Worm (Caenorhabditis elegans) whole organism, midembryonic: ENCODE data around the gene Y39E4A.1.
A peak's percentile ranks its signal among the peaks of the same experiment; 100 is the strongest.

Experiments used
- T22C8.4 ChIP-seq: fragments of 200-800 bp; sonication (Bioruptor generic); IDR thresholded peaks from 2 replicates; pipeline ENCODE4 v1.3.6; 2022; ENCODE audit warnings: missing genetic modification characterization, missing compliant biosample characterization
- cog-1 ChIP-seq: sonication (generic microtip); optimal IDR thresholded peaks from 2 replicates; lab custom pipeline; 2016; ENCODE audit warnings: missing genetic modification characterization, missing compliant biosample characterization
- flt-1 ChIP-seq: fragments of 200-800 bp; sonication (Bioruptor generic); IDR thresholded peaks from 2 replicates; pipeline ENCODE4 v1.3.6; 2022; ENCODE audit warnings: missing genetic modification characterization, missing compliant biosample characterization
- klf-2 ChIP-seq: fragments of 200-800 bp; sonication (Bioruptor generic); conservative IDR thresholded peaks from 2 replicates; pipeline ENCODE4 v1.3.6; 2022; ENCODE audit warnings: missing genetic modification reagents, missing genetic modification characterization, missing compliant biosample characterization
- med-1 ChIP-seq: sonication (generic microtip); optimal IDR thresholded peaks from 2 replicates; lab custom pipeline; 2017; ENCODE audit warnings: missing genetic modification characterization, mild to moderate bottlenecking, missing compliant biosample characterization, antibody characterized with exemption, missing genetic modification reagents; ENCODE audit not compliant: insufficient read depth
- ref-1 ChIP-seq: fragments of 200-800 bp; sonication (Bioruptor generic); conservative IDR thresholded peaks from 2 replicates; pipeline ENCODE4 v1.3.6; 2022; ENCODE audit warnings: missing genetic modification reagents, missing genetic modification characterization, missing compliant biosample characterization
- tab-1 ChIP-seq: fragments of 200-800 bp; sonication (Bioruptor generic); IDR thresholded peaks from 2 replicates; pipeline ENCODE4 v1.3.6; 2022; ENCODE audit warnings: missing genetic modification characterization, missing compliant biosample characterization
- ztf-23 ChIP-seq: fragments of 200-800 bp; sonication (Bioruptor generic); IDR thresholded peaks from 2 replicates; pipeline ENCODE4 v1.3.6; 2022; ENCODE audit warnings: missing genetic modification reagents, missing genetic modification characterization, missing compliant biosample characterization
- ztf-29 ChIP-seq: fragments of 200-800 bp; sonication (Bioruptor generic); IDR thresholded peaks from 2 replicates; pipeline ENCODE4 v1.3.6; 2022; ENCODE audit warnings: missing genetic modification reagents, missing genetic modification characterization, missing compliant biosample characterization

Y39E4A.1 gene

DNA sequence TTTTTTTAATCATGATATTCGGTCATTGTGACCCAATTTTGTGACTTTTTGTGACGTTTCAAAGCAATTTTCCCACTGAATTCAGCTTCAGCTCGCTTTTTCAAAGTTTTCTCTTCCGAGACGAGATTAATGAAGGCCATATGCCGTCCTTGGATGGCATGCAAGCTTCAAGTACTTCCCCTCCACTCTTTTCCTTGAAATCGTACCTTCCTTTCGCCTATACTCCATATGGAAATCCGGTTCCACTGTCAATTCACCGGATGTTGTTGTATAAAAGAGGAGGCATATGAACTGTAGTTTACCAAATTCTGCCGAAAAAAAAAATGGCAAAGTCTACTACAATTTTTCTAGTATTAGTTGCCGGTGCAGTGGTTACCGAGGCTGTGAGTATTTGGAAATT lies 29.6 kb downstream of the Y39E4A.1 start, which contains the start of gene ZK1010.4:
ZK1010.4 (plus strand) TSS at position 301 of the 400 bp plus-strand sequence.
- no peak for TF ChIP-seq ztf-29 (GFP tag; lab: Robert Waterston, UW)
- no peak for TF ChIP-seq med-1 (GFP tag; lab: Kevin White, UChicago)
- TF ChIP-seq T22C8.4 (GFP tag; lab: Robert Waterston, UW), result no peak
- TF ChIP-seq klf-2, result no peak
- TF ChIP-seq ref-1 (GFP tag; lab: Robert Waterston, UW), result no peak
- no peak for TF ChIP-seq cog-1
- no peak for TF ChIP-seq flt-1 (GFP tag; lab: Robert Waterston, UW)
- TF ChIP-seq ztf-23 (GFP tag; lab: Robert Waterston, UW), result no peak
- TF ChIP-seq tab-1 (GFP tag; lab: Robert Waterston, UW), result no peak

DNA sequence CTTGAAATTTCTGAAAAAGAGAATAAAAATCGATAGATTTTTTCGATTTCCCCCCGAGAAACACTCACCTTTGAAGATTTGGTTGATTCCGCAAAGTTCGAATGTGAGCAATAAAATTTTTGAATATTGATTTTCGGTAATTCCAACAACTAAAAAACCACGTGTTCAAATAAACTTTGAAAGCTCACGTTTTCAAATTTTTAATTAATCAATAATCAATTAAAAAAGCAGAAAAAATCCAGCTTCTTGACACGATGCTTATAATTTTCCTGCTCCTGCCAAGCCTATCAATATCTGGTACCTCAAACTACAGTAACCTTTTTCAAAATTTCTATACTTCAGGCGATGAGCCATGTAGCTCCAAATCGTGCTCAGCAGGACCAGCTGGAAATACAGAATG lies 36.2 kb downstream of the Y39E4A.1 start, which contains the start of gene ZK1010.5:
ZK1010.5 (minus strand) TSS at position 101 of the 400 bp plus-strand sequence.
- TF ChIP-seq T22C8.4 (GFP tag; lab: Robert Waterston, UW), result 0 out of 2 replicates have a peak, but pooled peaks have one; percentile 38
- TF ChIP-seq ref-1 (GFP tag; lab: Robert Waterston, UW), result no peak
- no peak for TF ChIP-seq ztf-29 (GFP tag; lab: Robert Waterston, UW)

DNA sequence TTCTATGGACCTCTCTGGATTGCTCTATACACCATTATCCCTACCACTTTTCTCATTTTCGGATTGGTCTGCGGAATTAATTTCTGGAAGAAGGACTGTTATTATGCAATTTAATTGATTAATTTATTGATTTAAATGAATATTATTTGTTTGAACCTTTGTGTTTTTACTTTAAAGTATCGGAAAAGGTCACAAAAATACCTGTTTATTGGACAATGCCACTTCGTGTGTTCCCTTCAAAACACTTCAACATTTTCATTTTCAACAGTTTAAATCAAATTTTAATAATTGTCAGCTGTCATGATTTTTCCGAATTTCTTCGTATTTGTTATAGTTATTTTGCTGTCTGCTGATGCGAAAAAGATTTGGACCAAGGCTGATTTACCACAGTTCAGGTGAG lies 39.8 kb downstream of the Y39E4A.1 start, which contains the start of gene ZK1010.12:
ZK1010.12 (plus strand) TSS at position 301 of the 400 bp plus-strand sequence.
- TF ChIP-seq ztf-23 (GFP tag; lab: Robert Waterston, UW) (no peak), flt-1 (GFP tag; lab: Robert Waterston, UW) (no peak), cog-1 (no peak), klf-2 (no peak), med-1 (GFP tag; lab: Kevin White, UChicago) (no peak), tab-1 (GFP tag; lab: Robert Waterston, UW) (no peak), ref-1 (GFP tag; lab: Robert Waterston, UW) (no peak), T22C8.4 (GFP tag; lab: Robert Waterston, UW) (no peak), ztf-29 (GFP tag; lab: Robert Waterston, UW) (no peak)

DNA sequence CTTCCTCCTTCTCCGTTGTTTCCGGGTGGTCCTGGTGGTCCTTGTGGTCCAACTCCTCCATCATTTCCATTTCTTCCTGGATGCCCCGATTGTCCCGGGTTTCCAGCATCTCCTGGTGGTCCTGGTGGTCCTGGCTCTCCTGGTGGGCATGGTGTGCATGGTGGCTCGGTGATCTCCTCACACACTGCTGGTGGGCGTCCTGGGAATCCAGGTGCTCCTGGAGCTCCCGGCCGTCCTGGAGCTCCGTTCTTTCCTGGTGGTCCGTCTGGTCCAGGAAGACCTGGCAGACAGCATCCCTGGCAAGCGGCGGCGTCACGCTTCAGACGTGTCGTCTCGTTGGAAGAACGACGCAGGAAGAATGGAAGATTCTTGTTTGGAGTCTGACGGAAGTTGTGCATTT lies 41.8 kb downstream of the Y39E4A.1 start:
- no peak for TF ChIP-seq cog-1
- no peak for TF ChIP-seq ztf-29 (GFP tag; lab: Robert Waterston, UW)
- TF ChIP-seq tab-1 (GFP tag; lab: Robert Waterston, UW), result no peak
- TF ChIP-seq T22C8.4 (GFP tag; lab: Robert Waterston, UW), result no peak
- no peak for TF ChIP-seq ref-1 (GFP tag; lab: Robert Waterston, UW)
- TF ChIP-seq med-1 (GFP tag; lab: Kevin White, UChicago), result no peak
- no peak for TF ChIP-seq flt-1 (GFP tag; lab: Robert Waterston, UW)
- no peak for TF ChIP-seq ztf-23 (GFP tag; lab: Robert Waterston, UW)

DNA sequence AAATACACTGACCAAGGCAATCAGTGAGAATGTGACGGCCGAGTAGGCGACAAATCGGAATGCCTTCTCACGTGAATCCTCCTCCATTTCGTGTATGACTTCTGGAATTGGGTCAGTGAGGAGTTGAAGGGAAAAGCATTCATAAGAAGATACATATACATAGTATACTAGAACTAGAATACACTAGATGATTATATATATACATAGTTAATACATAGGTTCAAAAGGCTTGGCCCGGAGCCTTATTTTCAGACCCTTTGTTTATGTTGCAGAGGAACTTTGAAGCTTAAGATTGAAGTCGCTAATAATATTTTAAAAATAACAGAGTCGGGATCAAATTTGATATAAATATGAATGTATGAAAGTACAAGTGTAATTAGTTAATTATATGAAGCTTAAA lies 42.4 kb downstream of the Y39E4A.1 start, which contains the start of gene col-97:
col-97 (minus strand) TSS at position 101 of the 400 bp plus-strand sequence.
- TF ChIP-seq ztf-23 (GFP tag; lab: Robert Waterston, UW) (no peak), flt-1 (GFP tag; lab: Robert Waterston, UW) (no peak), ref-1 (GFP tag; lab: Robert Waterston, UW) (no peak), ztf-29 (GFP tag; lab: Robert Waterston, UW) (no peak), tab-1 (GFP tag; lab: Robert Waterston, UW) (no peak), cog-1 (no peak), T22C8.4 (GFP tag; lab: Robert Waterston, UW) (no peak), med-1 (GFP tag; lab: Kevin White, UChicago) (no peak), klf-2 (no peak)

ce11 chrIII:12998252-12998651 lies 47.0 kb downstream of the Y39E4A.1 start:
- TF ChIP-seq T22C8.4 (GFP tag; lab: Robert Waterston, UW), result no peak
- no peak for TF ChIP-seq ztf-29 (GFP tag; lab: Robert Waterston, UW)
- TF ChIP-seq tab-1 (GFP tag; lab: Robert Waterston, UW), result no peak
- TF ChIP-seq cog-1, result no peak
- no peak for TF ChIP-seq flt-1 (GFP tag; lab: Robert Waterston, UW)
- no peak for TF ChIP-seq klf-2
- no peak for TF ChIP-seq ref-1 (GFP tag; lab: Robert Waterston, UW)
- no peak for TF ChIP-seq med-1 (GFP tag; lab: Kevin White, UChicago)
- no peak for TF ChIP-seq ztf-23 (GFP tag; lab: Robert Waterston, UW)

DNA sequence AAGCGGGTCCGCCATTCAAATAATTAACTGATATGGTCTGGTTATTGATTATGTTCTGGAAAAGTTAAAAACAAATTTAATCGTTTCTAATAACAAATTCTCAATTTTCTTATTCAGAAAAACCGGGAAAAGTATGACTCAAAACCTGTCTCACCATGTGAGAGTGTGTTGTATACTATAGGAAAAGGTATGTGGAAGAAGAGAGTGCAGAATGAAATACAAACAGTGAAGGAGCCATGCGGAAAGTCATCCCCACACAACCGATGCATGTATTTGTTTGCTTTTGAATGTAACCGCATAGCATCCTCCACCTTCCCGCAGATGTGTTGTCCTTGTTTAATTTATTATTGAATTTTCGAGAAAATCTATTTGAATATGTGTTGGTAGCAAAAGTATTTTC lies 49.2 kb downstream of the Y39E4A.1 start, which contains the start of gene ZK1010.8:
ZK1010.8 (minus strand) TSS at position 214 of the 400 bp plus-strand sequence.
- no peak for TF ChIP-seq tab-1 (GFP tag; lab: Robert Waterston, UW)
- no peak for TF ChIP-seq flt-1 (GFP tag; lab: Robert Waterston, UW)
- TF ChIP-seq cog-1, result no peak
- no peak for TF ChIP-seq ref-1 (GFP tag; lab: Robert Waterston, UW)
- TF ChIP-seq klf-2, result no peak
- no peak for TF ChIP-seq ztf-29 (GFP tag; lab: Robert Waterston, UW)
- TF ChIP-seq med-1 (GFP tag; lab: Kevin White, UChicago), result no peak
- TF ChIP-seq T22C8.4 (GFP tag; lab: Robert Waterston, UW), result no peak
- TF ChIP-seq ztf-23 (GFP tag; lab: Robert Waterston, UW), result no peak
